Fruit fly (Drosophila melanogaster): ENCODE measurements around the gene Jasper.

dm6 chr3R:30036609-30037008, 15.7 kb upstream of the Jasper start, which contains the start of gene ZIPIC:
- TF ChIP-seq esn (GFP tag; optimal IDR thresholded peaks at IDR 0.05) (no peak), CG31627 (GFP tag; optimal IDR thresholded peaks at IDR 0.05) (no peak), Eip75B (GFP tag; optimal IDR thresholded peaks at IDR 0.05) (no peak), CG16779 (tag; optimal IDR thresholded peaks at IDR 0.05) (no peak), CG10669 (GFP tag; optimal IDR thresholded peaks at IDR 0.05) (no peak), CG8119 (GFP tag; IDR thresholded peaks at IDR 0.05) (no peak), CG11762 (GFP tag; optimal IDR thresholded peaks at IDR 0.05; ENCODE audit: insufficient read depth) (no peak)

Data from whole organism, prepupa.